Fruit fly (Drosophila melanogaster) whole organism, prepupa: ENCODE data around the gene Tpl94D.

Source experiments
- CG16779 ChIP-seq: fragments of 200-800 bp; sonication (Bioruptor generic); optimal IDR thresholded peaks from 3 replicates; lab custom pipeline; 2017; ENCODE audit warnings: missing biosample characterization, mild to moderate bottlenecking, missing genetic modification characterization
- CG6854 ChIP-seq: fragments of 200-800 bp; sonication (Bioruptor generic); optimal IDR thresholded peaks from 2 replicates; lab custom pipeline; 2017; ENCODE audit warnings: missing biosample characterization, mild to moderate bottlenecking, missing genetic modification characterization
- CG9139 ChIP-seq: fragments of 200-800 bp; sonication (Bioruptor generic); optimal IDR thresholded peaks from 3 replicates; lab custom pipeline; 2017; ENCODE audit warnings: missing biosample characterization, mild to moderate bottlenecking, missing genetic modification characterization
- Eip78C ChIP-seq: fragments of 200-800 bp; sonication (Bioruptor generic); peaks from one replicate; lab custom pipeline; 2016; ENCODE audit warnings: missing biosample characterization, missing genetic modification characterization
- Sox14 ChIP-seq: fragments of 200-800 bp; sonication (Bioruptor generic); optimal IDR thresholded peaks from 3 replicates; lab custom pipeline; 2016; ENCODE audit warnings: missing biosample characterization, missing genetic modification characterization
- fd59A ChIP-seq: fragments of 200-800 bp; sonication (Bioruptor generic); optimal IDR thresholded peaks from 2 replicates; lab custom pipeline; 2017; ENCODE audit warnings: missing biosample characterization, mild to moderate bottlenecking, missing genetic modification characterization, missing genetic modification reagents
- pdm3 ChIP-seq: fragments of 200-800 bp; sonication (Bioruptor generic); optimal IDR thresholded peaks from 3 replicates; lab custom pipeline; 2016; ENCODE audit warnings: missing biosample characterization, missing genetic modification characterization
- topi ChIP-seq: fragments of 200-800 bp; sonication (Bioruptor generic); optimal IDR thresholded peaks from 3 replicates; lab custom pipeline; 2016; ENCODE audit warnings: missing biosample characterization, missing genetic modification characterization

dm6 chr3R:22976997-22977396 lies 10.9 kb downstream of the Tpl94D start, which contains the start of gene Gbp3:
- no peak for TF ChIP-seq pdm3 (GFP tag; lab: Kevin White, UChicago)
- TF ChIP-seq CG16779: no peak
- TF ChIP-seq fd59A (GFP tag; lab: Kevin White, UChicago): no peak
- TF ChIP-seq Eip78C: no peak
- TF ChIP-seq CG6854 (GFP tag; lab: Kevin White, UChicago): no peak
- TF ChIP-seq CG9139 (GFP tag; lab: Kevin White, UChicago): no peak
- no peak for TF ChIP-seq Sox14 (GFP tag; lab: Kevin White, UChicago)
- TF ChIP-seq topi (GFP tag; lab: Kevin White, UChicago): no peak
